Worm (Caenorhabditis elegans): Measurements from ENCODE around the gene F18A11.3.
A peak's percentile ranks its signal among the peaks of the same experiment; 100 is the strongest.

The F18A11.3 gene

ce11 chrII:13003244-13003643 is 33.4 kb downstream of the F18A11.3 start:
- TF ChIP-seq crh-2 (tag; optimal IDR thresholded peaks at IDR 0.05): no peak
- TF ChIP-seq sma-3 (GFP tag; optimal IDR thresholded peaks at IDR 0.05): peak; percentile 17
- TF ChIP-seq nhr-25 (tag; optimal IDR thresholded peaks at IDR 0.05): peak; percentile 2

- TF ChIP-seq nhr-23 (tag; optimal IDR thresholded peaks at IDR 0.05) (no peak), alr-1 (tag; optimal IDR thresholded peaks at IDR 0.05) (no peak), mab-5 (tag; optimal IDR thresholded peaks at IDR 0.05) (no peak), nhr-129 (tag; optimal IDR thresholded peaks at IDR 0.05) (no peak), nhr-6 (tag; optimal IDR thresholded peaks at IDR 0.05) (no peak), ceh-82 (tag; optimal IDR thresholded peaks at IDR 0.05) (no peak), mdl-1 (tag; optimal IDR thresholded peaks at IDR 0.05) (no peak)
These were observed 35.9 kb downstream of the F18A11.3 start, which contains the start of gene Y38F1A.8 for ce11 chrII:13000753-13001152. Gene Y38F1A.8 (minus strand): TSS chrII:13000853.

- TF ChIP-seq lin-11 (tag; optimal IDR thresholded peaks at IDR 0.05) (no peak), mdl-1 (tag; optimal IDR thresholded peaks at IDR 0.05) (no peak), F13H6.1 (tag; optimal IDR thresholded peaks at IDR 0.05) (no peak), fos-1 (tag; optimal IDR thresholded peaks at IDR 0.05) (no peak), skn-1 (tag; optimal IDR thresholded peaks at IDR 0.05) (no peak), alr-1 (tag; optimal IDR thresholded peaks at IDR 0.05) (no peak), dmd-4 (tag; optimal IDR thresholded peaks at IDR 0.05) (no peak), egl-27 (tag; optimal IDR thresholded peaks at IDR 0.05) (no peak), ztf-4 (tag; optimal IDR thresholded peaks at IDR 0.05) (no peak), gmeb-1 (tag; optimal IDR thresholded peaks at IDR 0.05) (no peak), unc-55 (GFP tag; optimal IDR thresholded peaks at IDR 0.05) (no peak)
These were observed 39.2 kb downstream of the F18A11.3 start, which contains the start of gene Y38F1A.7 for ce11 chrII:12997413-12997812. Gene Y38F1A.7 (minus strand): TSS chrII:12997804.

- TF ChIP-seq skn-1 (tag; optimal IDR thresholded peaks at IDR 0.05): no peak
- no peak for TF ChIP-seq R02D3.7 (tag; optimal IDR thresholded peaks at IDR 0.05)
- TF ChIP-seq C34F6.9 (tag; optimal IDR thresholded peaks at IDR 0.05): no peak
- TF ChIP-seq peb-1 (tag; optimal IDR thresholded peaks at IDR 0.05): no peak
- no peak for TF ChIP-seq mab-5 (tag; optimal IDR thresholded peaks at IDR 0.05)
- TF ChIP-seq lsy-2 (tag; optimal IDR thresholded peaks at IDR 0.05): peak in 1 of 2 experiments; percentile 50
- TF ChIP-seq F13H6.1 (tag; optimal IDR thresholded peaks at IDR 0.05): peak; percentile 53
- TF ChIP-seq nhr-10 (tag; optimal IDR thresholded peaks at IDR 0.05): no peak
- TF ChIP-seq nhr-237 (tag; optimal IDR thresholded peaks at IDR 0.05): no peak
- peak; percentile 73 for TF ChIP-seq nhr-21 (tag; optimal IDR thresholded peaks at IDR 0.05)
- no peak for TF ChIP-seq zag-1 (tag; optimal IDR thresholded peaks at IDR 0.05)
- TF ChIP-seq sem-4 (tag; optimal IDR thresholded peaks at IDR 0.05): no peak
- peak; percentile 64 for TF ChIP-seq gmeb-1 (tag; optimal IDR thresholded peaks at IDR 0.05)
- TF ChIP-seq lin-11 (tag; optimal IDR thresholded peaks at IDR 0.05): no peak
- TF ChIP-seq aly-2 (tag; optimal IDR thresholded peaks at IDR 0.05): no peak
- no peak for TF ChIP-seq ama-1 (optimal IDR thresholded peaks at IDR 0.05)
- TF ChIP-seq lin-13 (GFP tag; optimal IDR thresholded peaks at IDR 0.05): peak; percentile 10
- peak; percentile 80 for TF ChIP-seq crh-2 (tag; optimal IDR thresholded peaks at IDR 0.05)
- peak; percentile 90 for TF ChIP-seq sma-9 (GFP tag; optimal IDR thresholded peaks at IDR 0.05)
- TF ChIP-seq sma-9 (tag; optimal IDR thresholded peaks at IDR 0.05): no peak
- no peak for TF ChIP-seq nhr-77 (tag; optimal IDR thresholded peaks at IDR 0.05)
- no peak for TF ChIP-seq ztf-1 (GFP tag; conservative IDR thresholded peaks at IDR 0.05)
- no peak for TF ChIP-seq mbf-1 (tag; optimal IDR thresholded peaks at IDR 0.05)
- TF ChIP-seq alr-1 (tag; optimal IDR thresholded peaks at IDR 0.05): no peak
- peak; percentile 12 for TF ChIP-seq nhr-129 (tag; optimal IDR thresholded peaks at IDR 0.05)
- no peak for TF ChIP-seq unc-39 (tag; optimal IDR thresholded peaks at IDR 0.05)
- no peak for TF ChIP-seq unc-55 (GFP tag; optimal IDR thresholded peaks at IDR 0.05)
- TF ChIP-seq ZK546.5 (tag; optimal IDR thresholded peaks at IDR 0.05): no peak
- no peak for TF ChIP-seq ztf-11 (tag; optimal IDR thresholded peaks at IDR 0.05)
- peak; percentile 51 for TF ChIP-seq sma-3 (GFP tag; optimal IDR thresholded peaks at IDR 0.05)
- TF ChIP-seq Y55F3AM.14 (GFP tag; optimal IDR thresholded peaks at IDR 0.05): no peak
- TF ChIP-seq lin-39 (tag; optimal IDR thresholded peaks at IDR 0.05): no peak
- TF ChIP-seq ztf-4 (tag; optimal IDR thresholded peaks at IDR 0.05): no peak
- peak; percentile 33 for TF ChIP-seq nhr-25 (tag; optimal IDR thresholded peaks at IDR 0.05)
- no peak for TF ChIP-seq unc-62 (GFP tag; optimal IDR thresholded peaks at IDR 0.05)
- no peak for TF ChIP-seq ceh-82 (tag; optimal IDR thresholded peaks at IDR 0.05)
- TF ChIP-seq nhr-11 (tag; optimal IDR thresholded peaks at IDR 0.05): no peak
- TF ChIP-seq nhr-12 (tag; optimal IDR thresholded peaks at IDR 0.05): no peak
- no peak for TF ChIP-seq nhr-23 (tag; optimal IDR thresholded peaks at IDR 0.05)
- no peak for TF ChIP-seq elt-1 (tag; optimal IDR thresholded peaks at IDR 0.05)
- TF ChIP-seq blmp-1 (tag; optimal IDR thresholded peaks at IDR 0.05; ENCODE audit: insufficient read depth): no peak
- no peak for TF ChIP-seq dmd-4 (tag; optimal IDR thresholded peaks at IDR 0.05)
- no peak for TF ChIP-seq egl-27 (tag; optimal IDR thresholded peaks at IDR 0.05)
- TF ChIP-seq snpc-4 (tag; optimal IDR thresholded peaks at IDR 0.05): peak; percentile 5
- peak in 1 of 2 experiments; percentile 64 for TF ChIP-seq mdl-1 (tag; optimal IDR thresholded peaks at IDR 0.05)
These were observed 40.4 kb downstream of the F18A11.3 start, which contains the start of gene hphd-1 for ce11 chrII:12996249-12996648. Gene hphd-1 (minus strand): TSS chrII:12996571.

Measured in whole organism, L2 larva.